Worm (Caenorhabditis elegans): ENCODE results near the gene C39F7.5.

- TF ChIP-seq ceh-83 (GFP tag; optimal IDR thresholded peaks at IDR 0.05) (no peak), pha-4 (tag; optimal IDR thresholded peaks at IDR 0.05) (no peak), unc-39 (tag; optimal IDR thresholded peaks at IDR 0.05) (no peak)
Measured at ce11 chrV:1266540-1266939, 2.0 kb downstream of the C39F7.5 start.

All from whole organism, mixed stage, embryonic.